Worm (Caenorhabditis elegans) whole organism, L2 larva: ENCODE measurements around the gene zmp-1.

Experiments used
- C34F6.9 ChIP-seq: fragments of 150-350 bp; optimal IDR thresholded peaks from 2 replicates; lab custom pipeline; 2014; ENCODE audit warnings: missing biosample characterization, missing genetic modification characterization
- F13H6.1 ChIP-seq: sonication (generic microtip); optimal IDR thresholded peaks from 2 replicates; lab custom pipeline; 2016; ENCODE audit warnings: missing genetic modification characterization, missing compliant biosample characterization
- R02D3.7 ChIP-seq: fragments of 150-350 bp; optimal IDR thresholded peaks from 2 replicates; lab custom pipeline; 2014; ENCODE audit warnings: missing biosample characterization, missing genetic modification characterization
- Y55F3AM.14 ChIP-seq: fragments of 200-800 bp; sonication (Bioruptor generic); optimal IDR thresholded peaks from 2 replicates; lab custom pipeline; 2018; ENCODE audit warnings: mild to moderate bottlenecking, missing genetic modification characterization, missing compliant biosample characterization
- alr-1 ChIP-seq: fragments of 150-350 bp; optimal IDR thresholded peaks from 2 replicates; lab custom pipeline; 2014; ENCODE audit warnings: missing biosample characterization, missing genetic modification characterization
- ama-1 ChIP-seq: fragments of 150-350 bp; optimal IDR thresholded peaks from 2 replicates; lab custom pipeline; 2018; ENCODE audit warnings: inconsistent platforms
- ceh-16 ChIP-seq: fragments of 150-350 bp; optimal IDR thresholded peaks from 2 replicates; lab custom pipeline; 2014; ENCODE audit warnings: missing biosample characterization, missing genetic modification characterization
- ceh-82 ChIP-seq: fragments of 150-350 bp; optimal IDR thresholded peaks from 2 replicates; lab custom pipeline; 2014; ENCODE audit warnings: missing biosample characterization, missing genetic modification characterization
- dmd-4 ChIP-seq: sonication (generic microtip); optimal IDR thresholded peaks from 2 replicates; lab custom pipeline; 2017; ENCODE audit warnings: missing biosample characterization, missing genetic modification characterization
- egl-27 ChIP-seq: sonication (generic microtip); optimal IDR thresholded peaks from 3 replicates; lab custom pipeline; 2017; ENCODE audit warnings: missing biosample characterization, missing genetic modification reagents, missing genetic modification characterization
- elt-3 ChIP-seq: sonication (generic microtip); optimal IDR thresholded peaks from 2 replicates; lab custom pipeline; 2017; ENCODE audit warnings: missing biosample characterization, missing genetic modification characterization
- fos-1 ChIP-seq: fragments of 150-350 bp; optimal IDR thresholded peaks from 2 replicates; lab custom pipeline; 2014; ENCODE audit warnings: missing biosample characterization, missing genetic modification characterization
- lsy-2 ChIP-seq, 2 experiments: fragments of 150-350 bp in 1 of 2; sonication (generic microtip) in 1 of 2; optimal IDR thresholded peaks; 2 replicates each; lab custom pipeline; 2014 to 2017; ENCODE audit warnings: missing biosample characterization in 2 of 2, missing genetic modification characterization in 2 of 2
- mab-5 ChIP-seq: fragments of 150-350 bp; optimal IDR thresholded peaks from 2 replicates; lab custom pipeline; 2014; ENCODE audit warnings: missing biosample characterization, missing genetic modification characterization
- mbf-1 ChIP-seq: sonication (generic microtip); optimal IDR thresholded peaks from 2 replicates; lab custom pipeline; 2017; ENCODE audit warnings: missing biosample characterization, missing genetic modification characterization
- mdl-1 ChIP-seq, 2 experiments: fragments of 150-350 bp in 1 of 2; sonication (generic microtip) in 1 of 2; optimal IDR thresholded peaks; 2 replicates each; lab custom pipeline; 2017; ENCODE audit warnings: missing biosample characterization in 2 of 2, missing genetic modification characterization in 2 of 2
- nhr-10 ChIP-seq: sonication (generic microtip); optimal IDR thresholded peaks from 2 replicates; lab custom pipeline; 2017; ENCODE audit warnings: missing biosample characterization, missing genetic modification characterization
- nhr-12 ChIP-seq: fragments of 150-350 bp; optimal IDR thresholded peaks from 2 replicates; lab custom pipeline; 2014; ENCODE audit warnings: missing biosample characterization, missing genetic modification characterization
- nhr-129 ChIP-seq: fragments of 150-350 bp; optimal IDR thresholded peaks from 2 replicates; lab custom pipeline; 2014; ENCODE audit warnings: missing biosample characterization, missing genetic modification characterization
- nhr-21 ChIP-seq: fragments of 150-350 bp; optimal IDR thresholded peaks from 2 replicates; lab custom pipeline; 2014; ENCODE audit warnings: missing biosample characterization, missing genetic modification characterization
- nhr-237 ChIP-seq: fragments of 150-350 bp; optimal IDR thresholded peaks from 2 replicates; lab custom pipeline; 2014; ENCODE audit warnings: missing biosample characterization, missing genetic modification characterization
- nhr-25 ChIP-seq: fragments of 150-350 bp; sonication (generic microtip); optimal IDR thresholded peaks from 3 replicates; lab custom pipeline; 2014; ENCODE audit warnings: missing biosample characterization, missing genetic modification characterization
- nhr-6 ChIP-seq: fragments of 150-350 bp; optimal IDR thresholded peaks from 2 replicates; lab custom pipeline; 2014; ENCODE audit warnings: missing biosample characterization, missing genetic modification characterization
- nhr-77 ChIP-seq: fragments of 150-350 bp; optimal IDR thresholded peaks from 2 replicates; lab custom pipeline; 2014; ENCODE audit warnings: missing biosample characterization, missing genetic modification characterization
- peb-1 ChIP-seq: fragments of 150-350 bp; optimal IDR thresholded peaks from 2 replicates; lab custom pipeline; 2014; ENCODE audit warnings: missing biosample characterization, missing genetic modification characterization
- skn-1 ChIP-seq: sonication (generic microtip); optimal IDR thresholded peaks from 2 replicates; lab custom pipeline; 2017; ENCODE audit warnings: missing biosample characterization, missing genetic modification characterization
- sma-9 ChIP-seq, 2 experiments: fragments of 150-350 bp in 1 of 2; sonication (generic microtip) in 1 of 2; optimal IDR thresholded peaks; 2 replicates each; lab custom pipeline; 2014 to 2016; ENCODE audit warnings: missing genetic modification characterization in 2 of 2, mild to moderate bottlenecking in 1 of 2, missing biosample characterization in 1 of 2, missing compliant biosample characterization in 1 of 2, missing genetic modification reagents in 1 of 2, moderate library complexity in 1 of 2
- unc-39 ChIP-seq: fragments of 150-350 bp; optimal IDR thresholded peaks from 2 replicates; lab custom pipeline; 2014; ENCODE audit warnings: missing biosample characterization, missing genetic modification characterization
- unc-55 ChIP-seq: fragments of 150-350 bp; sonication (generic microtip); optimal IDR thresholded peaks from 3 replicates; lab custom pipeline; 2014; ENCODE audit warnings: missing biosample characterization, missing genetic modification reagents, missing genetic modification characterization
- unc-62 ChIP-seq: fragments of 150-350 bp; optimal IDR thresholded peaks from 2 replicates; lab custom pipeline; 2014; ENCODE audit warnings: missing biosample characterization, missing genetic modification reagents, missing genetic modification characterization
- zag-1 ChIP-seq: fragments of 150-350 bp; optimal IDR thresholded peaks from 2 replicates; lab custom pipeline; 2014; ENCODE audit warnings: missing biosample characterization, missing genetic modification characterization
- ztf-1 ChIP-seq: fragments of 200-800 bp; sonication (Bioruptor generic); conservative IDR thresholded peaks from 2 replicates; pipeline ENCODE4 v1.3.6; 2022; ENCODE audit warnings: missing genetic modification characterization, missing compliant biosample characterization
- ztf-11 ChIP-seq: sonication (generic microtip); optimal IDR thresholded peaks from 2 replicates; lab custom pipeline; 2017; ENCODE audit warnings: missing biosample characterization, missing genetic modification characterization
- ztf-4 ChIP-seq: fragments of 150-350 bp; optimal IDR thresholded peaks from 2 replicates; lab custom pipeline; 2014; ENCODE audit warnings: missing biosample characterization, missing genetic modification characterization

Gene zmp-1

ce11 chrIII:5900709-5901108, 32.0 kb downstream of the zmp-1 start:
- TF ChIP-seq fos-1 (tag; lab: Kevin White, UChicago) (peak; percentile 69), peb-1 (tag; lab: Kevin White, UChicago) (no peak), ztf-1 (GFP tag; lab: Robert Waterston, UW) (no peak), unc-55 (no peak), mbf-1 (no peak), unc-39 (tag; lab: Kevin White, UChicago) (no peak), ceh-82 (tag; lab: Kevin White, UChicago) (no peak), nhr-10 (no peak), nhr-129 (tag; lab: Kevin White, UChicago) (peak; percentile 77), mab-5 (tag; lab: Kevin White, UChicago) (no peak), nhr-6 (tag; lab: Kevin White, UChicago) (no peak), dmd-4 (tag; lab: Kevin White, UChicago) (no peak), ztf-11 (no peak), ztf-4 (tag; lab: Kevin White, UChicago) (no peak), lsy-2 (tag; optimal IDR thresholded peaks at IDR 0.05; lab: Kevin White, UChicago) (no peak), nhr-12 (tag; lab: Kevin White, UChicago) (no peak)

- no peak for TF ChIP-seq unc-62 (GFP tag; lab: Kevin White, UChicago)
- TF ChIP-seq nhr-237 (tag; lab: Kevin White, UChicago), result no peak
- TF ChIP-seq mab-5 (tag; lab: Kevin White, UChicago), result no peak
- TF ChIP-seq unc-55, result peak; percentile 23
- no peak for TF ChIP-seq peb-1 (tag; lab: Kevin White, UChicago)
- peak in 1 of 2 experiments; percentile 15 for TF ChIP-seq lsy-2 (tag; optimal IDR thresholded peaks at IDR 0.05; lab: Kevin White, UChicago)
- TF ChIP-seq nhr-10, result no peak
- peak; percentile 7 for TF ChIP-seq nhr-129 (tag; lab: Kevin White, UChicago)
- TF ChIP-seq ztf-1 (GFP tag; lab: Robert Waterston, UW), result no peak
- peak; percentile 12 for TF ChIP-seq F13H6.1 (tag; lab: Kevin White, UChicago)
These were observed 34.1 kb downstream of the zmp-1 start for ce11 chrIII:5898631-5899030.

ce11 chrIII:5897468-5897867, 35.3 kb downstream of the zmp-1 start:
- no peak for TF ChIP-seq zag-1 (tag; lab: Kevin White, UChicago)
- no peak for TF ChIP-seq skn-1 (tag; lab: Kevin White, UChicago)
- TF ChIP-seq ceh-82 (tag; lab: Kevin White, UChicago), result no peak
- TF ChIP-seq ztf-1 (GFP tag; lab: Robert Waterston, UW), result no peak
- TF ChIP-seq R02D3.7 (tag; lab: Kevin White, UChicago), result no peak
- TF ChIP-seq C34F6.9 (tag; lab: Kevin White, UChicago), result peak; percentile 42
- no peak for TF ChIP-seq unc-62 (GFP tag; lab: Kevin White, UChicago)
- no peak for TF ChIP-seq nhr-25 (tag; lab: Kevin White, UChicago)
- TF ChIP-seq mdl-1 (tag; optimal IDR thresholded peaks at IDR 0.05; lab: Kevin White, UChicago), result no peak
- TF ChIP-seq unc-55, result peak; percentile 30
- no peak for TF ChIP-seq egl-27 (tag; lab: Kevin White, UChicago)
- TF ChIP-seq mbf-1, result no peak
- TF ChIP-seq nhr-129 (tag; lab: Kevin White, UChicago), result peak; percentile 17
- TF ChIP-seq lsy-2 (tag; optimal IDR thresholded peaks at IDR 0.05; lab: Kevin White, UChicago), result peak in 1 of 2 experiments; percentile 9
- TF ChIP-seq ama-1 (lab: Kevin White, UChicago), result no peak
- TF ChIP-seq ceh-16 (tag; lab: Kevin White, UChicago), result no peak
- TF ChIP-seq fos-1 (tag; lab: Kevin White, UChicago), result no peak
- no peak for TF ChIP-seq unc-39 (tag; lab: Kevin White, UChicago)
- TF ChIP-seq nhr-21 (tag; lab: Kevin White, UChicago), result no peak
- TF ChIP-seq nhr-12 (tag; lab: Kevin White, UChicago), result no peak
- no peak for TF ChIP-seq elt-3
- TF ChIP-seq sma-9 (GFP tag; optimal IDR thresholded peaks at IDR 0.05; lab: Kevin White, UChicago), result no peak
- no peak for TF ChIP-seq sma-9 (tag; optimal IDR thresholded peaks at IDR 0.05; lab: Kevin White, UChicago)
- TF ChIP-seq Y55F3AM.14 (GFP tag; lab: Kevin White, UChicago), result peak; percentile 61

ce11 chrIII:5895913-5896312, 36.8 kb downstream of the zmp-1 start, which contains the start of gene pxl-1:
Gene pxl-1, minus strand, starts transcription at chrIII:5896013.
- no peak for TF ChIP-seq ztf-11
- TF ChIP-seq peb-1 (tag; lab: Kevin White, UChicago), result no peak
- no peak for TF ChIP-seq alr-1 (tag; lab: Kevin White, UChicago)
- TF ChIP-seq mbf-1, result no peak
- no peak for TF ChIP-seq nhr-129 (tag; lab: Kevin White, UChicago)
- no peak for TF ChIP-seq F13H6.1 (tag; lab: Kevin White, UChicago)
- no peak for TF ChIP-seq dmd-4 (tag; lab: Kevin White, UChicago)
- TF ChIP-seq fos-1 (tag; lab: Kevin White, UChicago), result no peak
- no peak for TF ChIP-seq mab-5 (tag; lab: Kevin White, UChicago)
- no peak for TF ChIP-seq Y55F3AM.14 (GFP tag; lab: Kevin White, UChicago)
- no peak for TF ChIP-seq mdl-1 (tag; optimal IDR thresholded peaks at IDR 0.05; lab: Kevin White, UChicago)
- no peak for TF ChIP-seq nhr-77
- TF ChIP-seq, all 48 proteins: peak for 0
